Fruit fly (Drosophila melanogaster): ENCODE measurements around the gene CG2260.
A peak's percentile ranks its signal among the peaks of the same experiment; 100 is the strongest.

Gene CG2260

DNA sequence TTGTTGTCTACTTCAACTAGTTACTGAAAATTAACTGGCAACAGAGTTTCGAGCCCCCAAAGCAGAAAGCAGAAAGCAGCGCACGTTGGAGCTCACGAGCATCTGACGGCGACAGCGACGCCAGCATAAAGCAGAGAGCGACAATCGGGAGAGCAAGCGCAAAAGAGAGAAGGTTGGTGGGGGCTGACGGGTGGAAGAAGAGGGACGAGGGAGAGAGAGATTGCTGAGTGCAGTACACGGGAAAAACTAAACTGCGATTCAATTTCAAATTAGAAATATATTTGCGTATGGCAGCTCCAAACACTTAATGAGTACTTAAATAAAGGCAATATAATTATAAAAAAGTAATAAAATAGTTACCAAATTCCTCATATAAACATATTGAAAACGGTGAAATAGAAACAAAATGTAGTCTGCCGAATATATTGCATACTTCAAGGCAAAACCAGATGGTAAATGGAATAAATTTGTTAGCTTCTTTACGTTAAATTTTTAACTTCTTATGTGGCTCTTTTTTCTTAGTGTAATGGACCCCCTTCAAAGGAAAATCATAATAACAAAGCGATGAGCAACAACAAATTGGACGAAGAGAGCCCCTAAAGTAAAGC is 28.8 kb downstream of the CG2260 start (continued):
- peak; percentile 81 for TF ChIP-seq CG17328 (GFP tag; IDR thresholded peaks at IDR 0.05)
- peak; percentile 91 for TF ChIP-seq CG33557 (GFP tag; optimal IDR thresholded peaks at IDR 0.05)
- peak; percentile 90 for TF ChIP-seq Six4 (GFP tag; optimal IDR thresholded peaks at IDR 0.05)
- no peak for TF ChIP-seq CG8478 (optimal IDR thresholded peaks at IDR 0.05)
- TF ChIP-seq ham (GFP tag; IDR thresholded peaks at IDR 0.05) = 0 out of 2 replicates have a peak, but pooled peaks have one; percentile 56
- TF ChIP-seq lola (GFP tag; optimal IDR thresholded peaks at IDR 0.05) = peak in 1 of 3 experiments; percentile 90
- peak; percentile 80 for TF ChIP-seq Lhr (GFP tag; optimal IDR thresholded peaks at IDR 0.05)
- TF ChIP-seq Dref (GFP tag; IDR thresholded peaks at IDR 0.05) = no peak
- TF ChIP-seq gem (tag; optimal IDR thresholded peaks at IDR 0.05) = peak; percentile 98
- peak; percentile 83 for TF ChIP-seq CG8281 (tag; optimal IDR thresholded peaks at IDR 0.05)
- TF ChIP-seq Dfd (GFP tag; optimal IDR thresholded peaks at IDR 0.05) = no peak
- TF ChIP-seq lmd (GFP tag; IDR thresholded peaks at IDR 0.05) = peak; percentile 95
- no peak for TF ChIP-seq fru (optimal IDR thresholded peaks at IDR 0.05)
- TF ChIP-seq klu (GFP tag; IDR thresholded peaks at IDR 0.05) = peak; percentile 88
- TF ChIP-seq CG17186 (GFP tag; optimal IDR thresholded peaks at IDR 0.05) = peak; percentile 52
- peak; percentile 30 for TF ChIP-seq en (GFP tag; optimal IDR thresholded peaks at IDR 0.05)
- peak; percentile 80 for TF ChIP-seq ci (GFP tag; IDR thresholded peaks at IDR 0.05)
- peak; percentile 86 for TF ChIP-seq Med (GFP tag)
- TF ChIP-seq CG8089 (GFP tag; optimal IDR thresholded peaks at IDR 0.05) = peak; percentile 55
- peak; percentile 54 for TF ChIP-seq shn (GFP tag; optimal IDR thresholded peaks at IDR 0.05)
- peak; percentile 87 for TF ChIP-seq Adf1 (GFP tag; IDR thresholded peaks at IDR 0.05)
- peak; percentile 69 for TF ChIP-seq disco-r (GFP tag; optimal IDR thresholded peaks at IDR 0.05)
- no peak for TF ChIP-seq CG7745 (tag; optimal IDR thresholded peaks at IDR 0.05)
- peak; percentile 83 for TF ChIP-seq CG6654 (GFP tag; optimal IDR thresholded peaks at IDR 0.05)
- peak in 1 of 2 experiments; percentile 80 for TF ChIP-seq insv (GFP tag; optimal IDR thresholded peaks at IDR 0.05)
- no peak for TF ChIP-seq p53 (GFP tag; optimal IDR thresholded peaks at IDR 0.05)
- TF ChIP-seq TFAM (GFP tag; optimal IDR thresholded peaks at IDR 0.05) = peak; percentile 70
- TF ChIP-seq CG10274 (GFP tag; optimal IDR thresholded peaks at IDR 0.05) = peak; percentile 82
- no peak for TF ChIP-seq cad (GFP tag; optimal IDR thresholded peaks at IDR 0.05)
- peak; percentile 95 for TF ChIP-seq tgo (GFP tag; IDR thresholded peaks at IDR 0.05)
- TF ChIP-seq CG14014 (GFP tag; IDR thresholded peaks at IDR 0.05) = peak; percentile 93
- TF ChIP-seq dimm (GFP tag; IDR thresholded peaks at IDR 0.05) = peak; percentile 75
- TF ChIP-seq row (GFP tag; IDR thresholded peaks at IDR 0.05) = peak; percentile 98
- TF ChIP-seq Bgb (GFP tag; IDR thresholded peaks at IDR 0.05; ENCODE audit: partially characterized antibody) = 0 out of 2 replicates have a peak, but pooled peaks have one; percentile 17
- TF ChIP-seq hbn (GFP tag; IDR thresholded peaks at IDR 0.05; ENCODE audit: partially characterized antibody) = no peak
- TF ChIP-seq eve (GFP tag; optimal IDR thresholded peaks at IDR 0.05) = peak in 1 of 2 experiments; percentile 98
- no peak for TF ChIP-seq gro (GFP tag; optimal IDR thresholded peaks at IDR 0.05)
- TF ChIP-seq CG7987 (GFP tag; optimal IDR thresholded peaks at IDR 0.05) = peak; percentile 60
- no peak; the same call in 1 of the 2 replicates for TF ChIP-seq dan (GFP tag; IDR thresholded peaks at IDR 0.05)
- TF ChIP-seq ATbp (GFP tag; optimal IDR thresholded peaks at IDR 0.05) = peak; percentile 95
- no peak for TF ChIP-seq sima (GFP tag; optimal IDR thresholded peaks at IDR 0.05)
- TF ChIP-seq CrebB (tag; optimal IDR thresholded peaks at IDR 0.05) = peak; percentile 92
- TF ChIP-seq sob (GFP tag; IDR thresholded peaks at IDR 0.05) = peak; percentile 92
- TF ChIP-seq Fer3 (tag; optimal IDR thresholded peaks at IDR 0.05) = peak; percentile 95
- TF ChIP-seq CG2712 (tag; optimal IDR thresholded peaks at IDR 0.05) = peak; percentile 97
- TF ChIP-seq CG43689 (GFP tag; IDR thresholded peaks at IDR 0.05) = peak; percentile 60
- peak; percentile 49 for TF ChIP-seq eyg (GFP tag; optimal IDR thresholded peaks at IDR 0.05)
- TF ChIP-seq D19B (GFP tag; optimal IDR thresholded peaks at IDR 0.05) = peak; percentile 84
- peak; percentile 92 for TF ChIP-seq oc (tag; optimal IDR thresholded peaks at IDR 0.05)
- TF ChIP-seq chif (GFP tag; optimal IDR thresholded peaks at IDR 0.05) = peak; percentile 67 to 86
- TF ChIP-seq gsb (GFP tag; IDR thresholded peaks at IDR 0.05) = peak; percentile 86

All from whole organism, embryonic.